Worm (Caenorhabditis elegans) whole organism, dauer: ENCODE measurements around the gene flp-6.

Experiments used
- unc-62 ChIP-seq: sonication (generic microtip); optimal IDR thresholded peaks from 2 replicates; lab custom pipeline; 2017; ENCODE audit warnings: missing biosample characterization, missing genetic modification reagents, missing genetic modification characterization

Gene flp-6

ce11 chrV:9462605-9463004 is 9.2 kb upstream of the flp-6 start, which contains the start of gene F07D3.3:
Gene F07D3.3 (minus strand): TSS chrV:9462705.
- no peak for TF ChIP-seq unc-62 (GFP tag; lab: Kevin White, UChicago)

ce11 chrV:9465529-9465928 is 6.2 kb upstream of the flp-6 start:
- TF ChIP-seq unc-62 (GFP tag; lab: Kevin White, UChicago) = no peak

- no peak for TF ChIP-seq unc-62 (GFP tag; lab: Kevin White, UChicago)
Observed at ce11 chrV:9473924-9474323, 2.1 kb downstream of the flp-6 start.

- TF ChIP-seq unc-62 (GFP tag; lab: Kevin White, UChicago) = no peak
Observed at ce11 chrV:9477863-9478262, 6.1 kb downstream of the flp-6 start, which contains the start of gene nas-3. Gene nas-3 (plus strand): TSS chrV:9478163.

ce11 chrV:9480566-9480965 is 8.8 kb downstream of the flp-6 start, which contains the start of gene K06A4.6:
Gene K06A4.6 (minus strand): TSS chrV:9480666.
- no peak for TF ChIP-seq unc-62 (GFP tag; lab: Kevin White, UChicago)

ce11 chrV:9483738-9484256 is 12.0 kb downstream of the flp-6 start, which contains the start of gene K06A4.2:
Gene K06A4.2 (plus strand): TSS chrV:9484206.
- TF ChIP-seq unc-62 (GFP tag; lab: Kevin White, UChicago) = no peak

- no peak for TF ChIP-seq unc-62 (GFP tag; lab: Kevin White, UChicago)
Observed at ce11 chrV:9485508-9485907, 13.7 kb downstream of the flp-6 start.

ce11 chrV:9489411-9489810 is 17.6 kb downstream of the flp-6 start, which contains the start of gene K06A4.10:
Gene K06A4.10 (minus strand): TSS chrV:9489800.
- no peak for TF ChIP-seq unc-62 (GFP tag; lab: Kevin White, UChicago)

- TF ChIP-seq unc-62 (GFP tag; lab: Kevin White, UChicago) = no peak
Observed at ce11 chrV:9491440-9492160, 19.8 kb downstream of the flp-6 start, which contains the start of gene K06A4.7. Gene K06A4.7 (minus strand): TSS chrV:9491490.

- TF ChIP-seq unc-62 (GFP tag; lab: Kevin White, UChicago) = no peak
Observed at ce11 chrV:9492460-9492859, 20.7 kb downstream of the flp-6 start.

ce11 chrV:9496742-9497141 is 25.0 kb downstream of the flp-6 start, which contains the start of gene gsnl-1:
Gene gsnl-1 (plus strand): TSS chrV:9497042.
- no peak for TF ChIP-seq unc-62 (GFP tag; lab: Kevin White, UChicago)

ce11 chrV:9499295-9499694 is 27.5 kb downstream of the flp-6 start:
- no peak for TF ChIP-seq unc-62 (GFP tag; lab: Kevin White, UChicago)

ce11 chrV:9500826-9501451 is 29.2 kb downstream of the flp-6 start, which contains the start of gene swt-5:
Gene swt-5 (plus strand): TSS chrV:9501401.
- no peak for TF ChIP-seq unc-62 (GFP tag; lab: Kevin White, UChicago)

- no peak for TF ChIP-seq unc-62 (GFP tag; lab: Kevin White, UChicago)
Observed at ce11 chrV:9503152-9503817, 31.5 kb downstream of the flp-6 start.

ce11 chrV:9504474-9504960 is 32.7 kb downstream of the flp-6 start, which contains the start of gene haao-1:
Gene haao-1 (plus strand): TSS chrV:9504910.
- TF ChIP-seq unc-62 (GFP tag; lab: Kevin White, UChicago) = no peak
